Worm (Caenorhabditis elegans): ENCODE data around the gene K08H2.2.

ce11 chrX:13251354-13251843 is 16.6 kb upstream of the K08H2.2 start:
- no peak for TF ChIP-seq nhr-76 (tag; optimal IDR thresholded peaks at IDR 0.05)
- peak; percentile 52 for TF ChIP-seq T26A8.4 (GFP tag; IDR thresholded peaks at IDR 0.05)
- TF ChIP-seq pqm-1 (tag; optimal IDR thresholded peaks at IDR 0.05) = no peak
- peak; percentile 55 for TF ChIP-seq nhr-77 (tag; optimal IDR thresholded peaks at IDR 0.05)
- TF ChIP-seq ama-1 (optimal IDR thresholded peaks at IDR 0.05) = no peak
- no peak for TF ChIP-seq lin-39 (tag; optimal IDR thresholded peaks at IDR 0.05)
- no peak for TF ChIP-seq snpc-1.2 (GFP tag; IDR thresholded peaks at IDR 0.05)
- 0 out of 2 replicates have a peak, but pooled peaks have one; percentile 44 for TF ChIP-seq tra-1 (GFP tag; IDR thresholded peaks at IDR 0.05)
- peak; percentile 85 to 99 for TF ChIP-seq mdl-1 (tag; optimal IDR thresholded peaks at IDR 0.05)
- no peak for TF ChIP-seq R02D3.7 (tag; optimal IDR thresholded peaks at IDR 0.05)
- no peak for TF ChIP-seq nhr-25 (tag; optimal IDR thresholded peaks at IDR 0.05; ENCODE audit: borderline replicate concordance, insufficient read depth)
- no peak for TF ChIP-seq spr-1 (tag; optimal IDR thresholded peaks at IDR 0.05)
- no peak for TF ChIP-seq nhr-237 (tag; optimal IDR thresholded peaks at IDR 0.05)

All from whole organism, L4 larva.